Worm (Caenorhabditis elegans) whole organism, late embryonic: ENCODE results near the gene M02B1.4.
A peak's percentile ranks its signal among the peaks of the same experiment; 100 is the strongest.

Source experiments
- T23F11.4 ChIP-seq: fragments of 200-800 bp; sonication (Bioruptor generic); optimal IDR thresholded peaks from 2 replicates; lab custom pipeline; 2018; ENCODE audit warnings: mild to moderate bottlenecking, missing genetic modification characterization, missing compliant biosample characterization
- Y22D7AL.16 ChIP-seq: sonication (generic microtip); optimal IDR thresholded peaks from 2 replicates; lab custom pipeline; 2016; ENCODE audit warnings: missing genetic modification characterization, missing compliant biosample characterization
- ahr-1 ChIP-seq: sonication (generic microtip); optimal IDR thresholded peaks from 2 replicates; lab custom pipeline; 2016; ENCODE audit warnings: missing genetic modification characterization, missing compliant biosample characterization
- ama-1 ChIP-seq: fragments of 150-350 bp; optimal IDR thresholded peaks from 2 replicates; lab custom pipeline; 2014
- ceh-22 ChIP-seq: sonication (generic microtip); optimal IDR thresholded peaks from 2 replicates; lab custom pipeline; 2017; ENCODE audit warnings: missing biosample characterization, missing genetic modification characterization
- ceh-30 ChIP-seq: fragments of 150-350 bp; optimal IDR thresholded peaks from 2 replicates; lab custom pipeline; 2014; ENCODE audit warnings: missing biosample characterization, missing genetic modification characterization
- ceh-31 ChIP-seq: sonication (generic microtip); optimal IDR thresholded peaks from 2 replicates; lab custom pipeline; 2016; ENCODE audit warnings: missing genetic modification characterization, missing compliant biosample characterization
- ceh-34 ChIP-seq: sonication (generic microtip); optimal IDR thresholded peaks from 2 replicates; lab custom pipeline; 2016; ENCODE audit warnings: mild to moderate bottlenecking, missing genetic modification characterization, missing compliant biosample characterization
- ceh-45 ChIP-seq: fragments of 200-800 bp; sonication (Bioruptor generic); IDR thresholded peaks from 2 replicates; pipeline ENCODE4 v1.3.6; 2022; ENCODE audit warnings: missing genetic modification reagents, missing genetic modification characterization, missing compliant biosample characterization
- dve-1 ChIP-seq: sonication (generic microtip); optimal IDR thresholded peaks from 2 replicates; lab custom pipeline; 2017; ENCODE audit warnings: antibody characterized with exemption, mild to moderate bottlenecking, missing genetic modification characterization, missing compliant biosample characterization
- elt-4 ChIP-seq: sonication (generic microtip); optimal IDR thresholded peaks from 2 replicates; lab custom pipeline; 2016; ENCODE audit warnings: missing genetic modification characterization, missing compliant biosample characterization
- eyg-1 ChIP-seq: sonication (generic microtip); optimal IDR thresholded peaks from 2 replicates; lab custom pipeline; 2016; ENCODE audit warnings: missing genotype, missing genetic modification characterization, missing compliant biosample characterization
- fkh-10 ChIP-seq: fragments of 150-350 bp; optimal IDR thresholded peaks from 2 replicates; lab custom pipeline; 2014; ENCODE audit warnings: missing biosample characterization, missing genetic modification reagents, missing genetic modification characterization
- fkh-6 ChIP-seq: sonication (generic microtip); optimal IDR thresholded peaks from 2 replicates; lab custom pipeline; 2016; ENCODE audit warnings: missing genetic modification characterization, missing compliant biosample characterization
- hlh-15 ChIP-seq: sonication (generic microtip); optimal IDR thresholded peaks from 2 replicates; lab custom pipeline; 2016; ENCODE audit warnings: missing genetic modification characterization, missing compliant biosample characterization
- hlh-8 ChIP-seq: sonication (generic microtip); optimal IDR thresholded peaks from 2 replicates; lab custom pipeline; 2016; ENCODE audit warnings: missing genotype, missing genetic modification characterization, missing compliant biosample characterization
- madf-2 ChIP-seq: sonication (generic microtip); optimal IDR thresholded peaks from 2 replicates; lab custom pipeline; 2017; ENCODE audit warnings: missing genetic modification characterization, missing compliant biosample characterization
- mec-3 ChIP-seq: sonication (generic microtip); optimal IDR thresholded peaks from 2 replicates; lab custom pipeline; 2016; ENCODE audit warnings: borderline replicate concordance, missing genetic modification characterization, missing compliant biosample characterization
- nfya-1 ChIP-seq: sonication (generic microtip); optimal IDR thresholded peaks from 2 replicates; lab custom pipeline; 2017; ENCODE audit warnings: missing genetic modification characterization, mild to moderate bottlenecking, missing compliant biosample characterization, antibody characterized with exemption, moderate library complexity
- npax-4 ChIP-seq: sonication (generic microtip); optimal IDR thresholded peaks from 2 replicates; lab custom pipeline; 2016; ENCODE audit warnings: missing genetic modification characterization, missing compliant biosample characterization
- pag-3 ChIP-seq: sonication (generic microtip); optimal IDR thresholded peaks from 2 replicates; lab custom pipeline; 2016; ENCODE audit warnings: missing compliant biosample characterization, missing genetic modification characterization, borderline replicate concordance
- pros-1 ChIP-seq: fragments of 150-350 bp; optimal IDR thresholded peaks from 2 replicates; lab custom pipeline; 2014; ENCODE audit warnings: missing biosample characterization, missing genetic modification reagents, missing genetic modification characterization
- rnt-1 ChIP-seq: sonication (generic microtip); optimal IDR thresholded peaks from 2 replicates; lab custom pipeline; 2016; ENCODE audit warnings: missing genetic modification characterization, missing compliant biosample characterization
- sdc-2 ChIP-seq: sonication (generic microtip); optimal IDR thresholded peaks from 2 replicates; lab custom pipeline; 2016; ENCODE audit warnings: missing genotype, missing genetic modification characterization, missing compliant biosample characterization
- tbx-7 ChIP-seq: sonication (generic microtip); optimal IDR thresholded peaks from 2 replicates; lab custom pipeline; 2016; ENCODE audit warnings: missing genotype, missing genetic modification characterization, missing compliant biosample characterization
- ttx-3 ChIP-seq: sonication (generic microtip); optimal IDR thresholded peaks from 2 replicates; lab custom pipeline; 2016; ENCODE audit warnings: missing genetic modification reagents, missing genetic modification characterization, missing compliant biosample characterization
- unc-55 ChIP-seq: sonication (generic microtip); optimal IDR thresholded peaks from 2 replicates; lab custom pipeline; 2017; ENCODE audit warnings: missing biosample characterization, missing genetic modification reagents, missing genetic modification characterization
- zip-5 ChIP-seq: sonication (generic microtip); optimal IDR thresholded peaks from 2 replicates; lab custom pipeline; 2016; ENCODE audit warnings: missing genetic modification characterization, missing compliant biosample characterization
- ztf-16 ChIP-seq: sonication (generic microtip); optimal IDR thresholded peaks from 2 replicates; lab custom pipeline; 2017; ENCODE audit warnings: missing genetic modification characterization, missing compliant biosample characterization

M02B1.4 gene

DNA sequence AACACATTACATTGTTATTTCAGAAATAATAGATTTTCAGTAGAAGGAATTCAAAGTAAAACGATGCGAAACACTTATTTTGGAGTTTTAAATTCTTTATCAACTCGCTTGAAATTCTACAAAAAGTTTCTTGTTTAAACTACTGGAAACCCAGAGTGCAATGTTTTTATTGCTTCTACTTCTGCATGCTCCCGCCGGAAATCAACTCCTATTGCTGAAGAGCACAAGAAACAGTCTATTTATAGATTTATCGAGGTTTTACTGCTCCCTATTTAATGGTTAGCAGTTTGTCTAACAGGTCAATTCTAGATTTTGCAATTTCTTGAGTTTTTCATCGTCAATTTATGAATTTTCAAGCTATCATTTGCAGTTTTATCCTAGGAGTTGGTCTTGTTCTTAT lies 32.6 kb downstream of the M02B1.4 start, which contains the start of gene F07C6.6:
F07C6.6 (plus strand) TSS at position 301 of the 400 bp plus-strand sequence.
- TF ChIP-seq nfya-1 (tag; lab: Kevin White, UChicago) (no peak), ceh-34 (tag; lab: Kevin White, UChicago) (no peak), Y22D7AL.16 (tag; lab: Kevin White, UChicago) (no peak), npax-4 (no peak), madf-2 (tag; lab: Kevin White, UChicago) (no peak), tbx-7 (no peak), dve-1 (tag; lab: Kevin White, UChicago) (no peak), zip-5 (no peak), unc-55 (GFP tag; lab: Kevin White, UChicago) (no peak), elt-4 (tag; lab: Kevin White, UChicago) (no peak), pag-3 (tag; lab: Kevin White, UChicago) (no peak), fkh-6 (tag; lab: Kevin White, UChicago) (no peak), ceh-30 (tag; lab: Kevin White, UChicago) (no peak)

DNA sequence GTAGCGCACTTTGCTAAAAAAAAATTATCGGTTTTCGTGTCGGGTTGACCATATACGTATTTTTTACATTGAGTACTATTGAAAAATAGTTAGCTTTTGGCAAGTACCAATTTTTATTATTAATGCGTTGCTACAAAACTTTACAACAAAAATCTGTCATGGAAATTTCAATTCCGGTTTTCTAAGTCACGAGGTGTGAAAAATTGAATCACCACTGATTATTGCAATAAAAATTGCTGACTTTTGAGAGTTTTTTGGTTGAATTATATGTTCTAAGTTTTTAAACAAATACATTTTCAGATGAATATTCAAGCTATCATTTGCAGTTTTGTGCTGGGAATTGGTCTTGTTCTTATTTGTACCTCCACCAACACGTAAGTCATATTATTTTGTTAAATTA lies 34.2 kb downstream of the M02B1.4 start, which contains the start of gene F07C6.2:
F07C6.2 (plus strand) TSS at position 301 of the 400 bp plus-strand sequence.
- no peak for TF ChIP-seq fkh-6 (tag; lab: Kevin White, UChicago)
- no peak for TF ChIP-seq ceh-22 (tag; lab: Kevin White, UChicago)
- no peak for TF ChIP-seq pag-3 (tag; lab: Kevin White, UChicago)
- TF ChIP-seq Y22D7AL.16 (tag; lab: Kevin White, UChicago), result no peak
- TF ChIP-seq eyg-1 (tag; lab: Kevin White, UChicago), result no peak

DNA sequence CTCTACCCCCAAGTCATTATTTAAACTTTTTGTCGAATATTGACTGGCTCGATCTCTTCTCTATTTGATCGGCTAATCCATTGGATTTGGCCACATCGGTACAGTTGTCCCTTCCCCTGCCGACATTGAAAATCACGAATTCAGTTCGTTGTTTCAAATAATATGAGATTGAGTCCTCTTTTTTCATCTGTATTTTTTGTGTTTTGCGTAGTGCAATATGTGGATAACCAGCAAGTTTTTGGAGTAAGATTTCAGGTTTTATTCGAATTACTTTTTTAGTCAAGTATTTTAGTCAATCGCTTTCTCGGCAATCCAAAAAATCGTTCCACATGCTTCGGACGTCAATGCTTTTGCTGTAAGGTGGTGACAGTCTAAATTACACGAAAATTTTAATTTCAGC lies 36.0 kb downstream of the M02B1.4 start, which contains the start of gene F07C6.3:
F07C6.3 (plus strand) TSS at position 148 of the 400 bp plus-strand sequence.
- TF ChIP-seq sdc-2 (no peak), ama-1 (lab: Kevin White, UChicago) (no peak), fkh-6 (tag; lab: Kevin White, UChicago) (no peak), ceh-31 (tag; lab: Kevin White, UChicago) (no peak), pros-1 (tag; lab: Kevin White, UChicago) (no peak), mec-3 (tag; lab: Kevin White, UChicago) (no peak)

DNA sequence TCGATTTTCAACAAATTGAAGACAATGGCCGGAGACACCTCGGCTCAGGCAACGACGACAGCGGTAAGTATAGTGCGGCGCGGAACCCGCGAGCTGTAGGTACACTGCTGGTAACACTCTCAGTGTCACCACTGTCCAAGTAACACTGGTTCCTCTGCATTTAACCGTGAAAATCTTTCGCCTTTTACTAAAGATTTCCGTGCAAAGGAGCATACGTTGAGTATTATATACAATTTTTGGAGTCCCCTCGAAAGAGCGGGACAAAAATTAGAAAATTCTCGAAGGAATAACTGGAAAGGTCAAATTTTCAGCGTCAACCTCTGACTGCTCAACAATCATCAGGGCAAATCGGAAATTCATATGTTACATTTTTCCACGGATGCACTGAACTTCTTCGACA lies 39.1 kb downstream of the M02B1.4 start:
- TF ChIP-seq hlh-15 (tag; lab: Kevin White, UChicago), result no peak
- no peak for TF ChIP-seq ceh-31 (tag; lab: Kevin White, UChicago)
- TF ChIP-seq npax-4, result no peak
- no peak for TF ChIP-seq ztf-16 (tag; lab: Kevin White, UChicago)
- no peak for TF ChIP-seq T23F11.4 (GFP tag; lab: Kevin White, UChicago)
- TF ChIP-seq ceh-45 (GFP tag; lab: Robert Waterston, UW), result no peak
- TF ChIP-seq fkh-10 (GFP tag; lab: Kevin White, UChicago), result no peak
- TF ChIP-seq rnt-1, result no peak

DNA sequence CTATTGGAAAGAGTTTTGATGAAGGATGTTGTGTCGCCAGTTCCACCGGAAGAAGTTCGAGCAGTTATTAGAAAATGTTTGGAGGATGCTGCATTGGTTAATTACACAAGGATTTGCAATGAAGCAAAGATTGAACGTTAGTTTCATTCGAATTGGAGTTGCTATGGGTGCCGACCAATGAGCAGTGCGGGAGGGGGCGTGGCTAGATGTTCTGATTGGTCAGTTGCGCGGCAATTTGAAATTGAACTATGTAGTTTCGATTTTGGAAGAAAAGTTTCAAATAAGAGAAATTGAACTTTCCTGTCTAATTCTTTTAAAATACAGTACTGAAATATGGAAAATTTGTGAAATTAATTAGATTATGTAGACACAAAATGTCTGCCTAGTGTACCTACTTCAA lies 41.9 kb downstream of the M02B1.4 start:
- TF ChIP-seq pros-1 (tag; lab: Kevin White, UChicago), result no peak
- TF ChIP-seq mec-3 (tag; lab: Kevin White, UChicago), result no peak
- peak; percentile 61 for TF ChIP-seq nfya-1 (tag; lab: Kevin White, UChicago)
- TF ChIP-seq, all 69 proteins: peak for 1

DNA sequence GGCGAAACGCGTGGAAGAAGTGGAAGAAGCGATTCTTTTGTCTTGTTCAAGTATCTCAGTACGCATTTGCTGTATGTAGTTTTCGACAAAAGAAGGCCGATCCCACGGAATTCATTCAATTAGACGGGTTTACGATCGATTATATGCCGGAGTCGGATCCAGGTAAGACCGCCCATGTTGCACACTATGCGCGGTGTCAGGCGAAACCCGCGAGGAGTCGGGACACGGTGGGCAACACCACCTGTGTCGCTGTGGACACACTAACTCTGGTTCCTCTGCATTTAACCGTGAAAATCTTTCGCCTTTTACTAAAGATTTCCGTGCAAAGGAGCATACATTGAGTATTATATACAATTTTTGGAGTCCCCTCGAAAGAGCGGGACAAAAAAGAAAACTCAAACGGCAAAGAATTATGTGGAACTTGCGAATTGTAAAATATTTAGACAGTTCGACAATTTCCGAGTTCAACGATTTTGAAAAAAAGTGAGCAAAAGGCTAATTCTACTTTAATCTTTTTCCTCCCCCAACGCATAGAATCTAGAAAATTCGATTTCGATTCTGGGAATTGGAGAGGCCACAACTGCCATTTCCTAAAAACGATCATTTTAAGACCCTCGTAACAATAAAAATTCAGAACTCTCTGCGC lies 43.2 kb downstream of the M02B1.4 start:
- TF ChIP-seq pros-1 (tag; lab: Kevin White, UChicago) (no peak), ahr-1 (tag; lab: Kevin White, UChicago) (no peak), hlh-8 (no peak), ttx-3 (tag; lab: Kevin White, UChicago) (no peak)
- TF ChIP-seq, all 69 proteins: peak for 0
